Worm (Caenorhabditis elegans): ENCODE results near the gene srg-46.
A peak's percentile ranks its signal among the peaks of the same experiment; 100 is the strongest.

srg-46 gene

ce11 chrV:13391378-13392258 lies 28.1 kb downstream of the srg-46 start, which contains the start of gene somi-1:
TSS of gene somi-1 (minus strand) at chrV:13391395.
- TF ChIP-seq gei-17 (GFP tag; optimal IDR thresholded peaks at IDR 0.05): no peak
- TF ChIP-seq zfh-2 (GFP tag; conservative IDR thresholded peaks at IDR 0.05): no peak
- 0 out of 2 replicates have a peak, but pooled peaks have one; percentile 43 for TF ChIP-seq ztf-25 (GFP tag; IDR thresholded peaks at IDR 0.05)
- TF ChIP-seq ceh-40 (GFP tag; IDR thresholded peaks at IDR 0.05): no peak
- peak; percentile 64 for TF ChIP-seq somi-1 (GFP tag; optimal IDR thresholded peaks at IDR 0.05)
- no peak for TF ChIP-seq lin-54 (GFP tag; optimal IDR thresholded peaks at IDR 0.05)
- no peak for TF ChIP-seq attf-3 (GFP tag; conservative IDR thresholded peaks at IDR 0.05)
- TF ChIP-seq ceh-58 (GFP tag; IDR thresholded peaks at IDR 0.05): no peak
- no peak for TF ChIP-seq nfya-1 (tag; optimal IDR thresholded peaks at IDR 0.05; ENCODE audit: borderline replicate concordance, insufficient read depth)
- no peak for TF ChIP-seq ztf-18 (tag; optimal IDR thresholded peaks at IDR 0.05)
- no peak for TF ChIP-seq C17E4.6 (GFP tag; IDR thresholded peaks at IDR 0.05)
- no peak for TF ChIP-seq mes-4 (tag; optimal IDR thresholded peaks at IDR 0.05)

ce11 chrV:13393333-13393803 lies 29.9 kb downstream of the srg-46 start:
- TF ChIP-seq snpc-1.1 (tag; optimal IDR thresholded peaks at IDR 0.05; ENCODE audit: insufficient read depth) (no peak), attf-3 (GFP tag; conservative IDR thresholded peaks at IDR 0.05) (no peak), egl-44 (GFP tag; IDR thresholded peaks at IDR 0.05) (no peak), K12H6.12 (tag; optimal IDR thresholded peaks at IDR 0.05) (peak; percentile 26), snpc-3.4 (tag; optimal IDR thresholded peaks at IDR 0.05) (no peak), somi-1 (GFP tag; optimal IDR thresholded peaks at IDR 0.05) (peak; percentile 53), dox-1 (GFP tag; IDR thresholded peaks at IDR 0.05) (peak; percentile 55), chd-7 (tag; optimal IDR thresholded peaks at IDR 0.05) (peak; percentile 3), K11D2.4 (GFP tag; IDR thresholded peaks at IDR 0.05) (0 out of 2 replicates have a peak, but pooled peaks have one; percentile 13), zfh-2 (GFP tag; conservative IDR thresholded peaks at IDR 0.05) (peak; percentile 91), mes-4 (tag; optimal IDR thresholded peaks at IDR 0.05) (no peak), ztf-26 (tag; optimal IDR thresholded peaks at IDR 0.05) (peak; percentile 8), sptf-2 (GFP tag; optimal IDR thresholded peaks at IDR 0.05) (no peak), D2030.7 (GFP tag; IDR thresholded peaks at IDR 0.05) (no peak), F55B11.4 (tag; optimal IDR thresholded peaks at IDR 0.05; ENCODE audit: borderline replicate concordance, insufficient read depth) (no peak), ztf-6 (GFP tag; IDR thresholded peaks at IDR 0.05) (no peak), egl-18 (GFP tag; IDR thresholded peaks at IDR 0.05) (no peak), nfyb-1 (GFP tag; IDR thresholded peaks at IDR 0.05) (0 out of 2 replicates have a peak, but pooled peaks have one; percentile 27), nhr-120 (GFP tag; IDR thresholded peaks at IDR 0.05) (no peak), fkh-3 (tag; optimal IDR thresholded peaks at IDR 0.05) (no peak), mel-28 (tag; optimal IDR thresholded peaks at IDR 0.05; ENCODE audit: borderline replicate concordance) (no peak), gei-17 (GFP tag; optimal IDR thresholded peaks at IDR 0.05) (no peak), egrh-3 (GFP tag; IDR thresholded peaks at IDR 0.05) (peak; percentile 16; the same call in 1 of the 2 replicates)

DNA sequence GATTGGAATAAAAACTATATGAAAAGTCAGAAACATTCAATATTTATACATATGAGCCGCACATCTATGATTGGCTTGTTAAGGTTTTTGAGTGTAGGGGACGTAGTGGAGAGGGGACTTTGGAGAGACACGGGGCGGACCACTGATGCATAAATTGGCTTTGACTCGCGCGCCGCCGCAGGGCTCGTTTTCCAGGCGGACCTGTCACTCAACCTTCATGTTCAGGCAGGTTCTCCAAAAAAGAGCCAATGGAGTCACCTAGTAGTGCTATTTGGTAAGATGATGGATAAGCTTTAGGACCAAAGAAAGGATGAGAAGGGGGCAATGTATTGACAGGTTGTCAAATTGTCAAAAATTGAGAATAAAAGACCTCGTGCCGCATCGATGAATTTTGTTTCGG lies 31.5 kb downstream of the srg-46 start:
- TF ChIP-seq pbrm-1 (GFP tag; IDR thresholded peaks at IDR 0.05) (0 out of 2 replicates have a peak, but pooled peaks have one; percentile 29), ztf-22 (GFP tag; optimal IDR thresholded peaks at IDR 0.05) (no peak), gei-17 (GFP tag; optimal IDR thresholded peaks at IDR 0.05) (no peak), ceh-27 (GFP tag; optimal IDR thresholded peaks at IDR 0.05) (no peak)
